Worm (Caenorhabditis elegans): ENCODE data around the gene pals-18.

- TF ChIP-seq him-1 (tag; optimal IDR thresholded peaks at IDR 0.05), result no peak
- no peak for TF ChIP-seq dao-5 (tag; optimal IDR thresholded peaks at IDR 0.05)
- no peak for TF ChIP-seq W03F9.2 (tag; optimal IDR thresholded peaks at IDR 0.05)
Observed at ce11 chrIII:1384694-1385093, 18.5 kb upstream of the pals-18 start.
